Worm (Caenorhabditis elegans) whole organism, midembryonic: ENCODE results near the gene Y51A2A.6.
"Not testable (repeated sequence)": the region's sequence is repeated elsewhere in the genome, so short reads cannot be mapped to it uniquely, and the experiment has no call there.

Source experiments
- T22C8.4 ChIP-seq: fragments of 200-800 bp; sonication (Bioruptor generic); IDR thresholded peaks from 2 replicates; pipeline ENCODE4 v1.3.6; 2022; ENCODE audit warnings: missing genetic modification characterization, missing compliant biosample characterization
- cog-1 ChIP-seq: sonication (generic microtip); optimal IDR thresholded peaks from 2 replicates; lab custom pipeline; 2016; ENCODE audit warnings: missing genetic modification characterization, missing compliant biosample characterization
- flt-1 ChIP-seq: fragments of 200-800 bp; sonication (Bioruptor generic); IDR thresholded peaks from 2 replicates; pipeline ENCODE4 v1.3.6; 2022; ENCODE audit warnings: missing genetic modification characterization, missing compliant biosample characterization
- klf-2 ChIP-seq: fragments of 200-800 bp; sonication (Bioruptor generic); conservative IDR thresholded peaks from 2 replicates; pipeline ENCODE4 v1.3.6; 2022; ENCODE audit warnings: missing genetic modification reagents, missing genetic modification characterization, missing compliant biosample characterization
- med-1 ChIP-seq: sonication (generic microtip); optimal IDR thresholded peaks from 2 replicates; lab custom pipeline; 2017; ENCODE audit warnings: missing genetic modification characterization, mild to moderate bottlenecking, missing compliant biosample characterization, antibody characterized with exemption, missing genetic modification reagents; ENCODE audit not compliant: insufficient read depth
- ref-1 ChIP-seq: fragments of 200-800 bp; sonication (Bioruptor generic); conservative IDR thresholded peaks from 2 replicates; pipeline ENCODE4 v1.3.6; 2022; ENCODE audit warnings: missing genetic modification reagents, missing genetic modification characterization, missing compliant biosample characterization
- tab-1 ChIP-seq: fragments of 200-800 bp; sonication (Bioruptor generic); IDR thresholded peaks from 2 replicates; pipeline ENCODE4 v1.3.6; 2022; ENCODE audit warnings: missing genetic modification characterization, missing compliant biosample characterization
- ztf-23 ChIP-seq: fragments of 200-800 bp; sonication (Bioruptor generic); IDR thresholded peaks from 2 replicates; pipeline ENCODE4 v1.3.6; 2022; ENCODE audit warnings: missing genetic modification reagents, missing genetic modification characterization, missing compliant biosample characterization
- ztf-29 ChIP-seq: fragments of 200-800 bp; sonication (Bioruptor generic); IDR thresholded peaks from 2 replicates; pipeline ENCODE4 v1.3.6; 2022; ENCODE audit warnings: missing genetic modification reagents, missing genetic modification characterization, missing compliant biosample characterization

The Y51A2A.6 gene

DNA sequence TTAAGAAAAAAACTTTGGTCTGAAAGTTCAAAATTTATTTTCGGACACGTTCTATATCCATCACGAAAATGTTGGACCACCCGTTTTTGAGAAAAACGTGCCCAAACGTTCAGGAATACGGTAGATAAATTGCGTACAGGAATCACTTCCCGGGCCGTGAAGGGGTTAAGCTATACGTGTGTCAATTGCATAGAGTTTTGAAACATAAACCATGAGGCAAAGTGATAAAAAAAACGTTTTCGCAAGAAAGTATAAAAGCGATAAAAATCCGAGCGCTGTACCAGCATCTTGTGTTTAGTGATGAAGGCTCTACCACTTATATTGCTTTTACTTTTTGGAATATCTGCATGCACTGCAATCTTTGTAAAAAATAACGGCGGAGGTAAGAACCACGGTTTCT, at the start of gene Y51A2A.6:
Y51A2A.6 (plus strand) TSS at position 301 of the 400 bp plus-strand sequence.
- not testable (repeated sequence) for TF ChIP-seq tab-1 (GFP tag; lab: Robert Waterston, UW); ref-1 (GFP tag; lab: Robert Waterston, UW); cog-1 (tag; lab: Kevin White, UChicago)

DNA sequence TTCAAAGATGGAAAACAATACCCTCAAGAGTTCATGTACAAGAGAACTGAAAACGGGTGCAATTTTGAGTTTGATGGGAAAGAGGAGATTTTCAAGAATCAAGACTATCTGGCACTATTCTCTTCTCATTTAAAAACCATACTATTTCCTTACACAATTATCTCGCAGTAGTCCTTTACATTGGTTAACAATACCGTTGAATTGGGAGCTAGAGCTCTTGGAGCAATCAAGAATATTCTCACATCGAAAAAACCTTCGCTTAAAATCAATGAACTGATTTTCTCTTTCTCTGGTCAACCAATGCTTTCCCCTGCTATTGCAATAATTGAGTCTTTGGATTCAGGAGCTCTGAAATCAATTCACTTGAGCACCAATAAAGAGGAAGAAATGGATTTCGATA, 49.0 kb upstream of the Y51A2A.6 start, which contains the start of gene R10E8.2:
R10E8.2 (plus strand) TSS at position 301 of the 400 bp plus-strand sequence.
- TF ChIP-seq ztf-29 (GFP tag; lab: Robert Waterston, UW) (no peak), ztf-23 (GFP tag; lab: Robert Waterston, UW) (no peak), flt-1 (GFP tag; lab: Robert Waterston, UW) (no peak), T22C8.4 (GFP tag; lab: Robert Waterston, UW) (no peak), ref-1 (GFP tag; lab: Robert Waterston, UW) (no peak), tab-1 (GFP tag; lab: Robert Waterston, UW) (no peak), med-1 (GFP tag; lab: Kevin White, UChicago) (no peak), klf-2 (GFP tag; lab: Robert Waterston, UW) (no peak)

DNA sequence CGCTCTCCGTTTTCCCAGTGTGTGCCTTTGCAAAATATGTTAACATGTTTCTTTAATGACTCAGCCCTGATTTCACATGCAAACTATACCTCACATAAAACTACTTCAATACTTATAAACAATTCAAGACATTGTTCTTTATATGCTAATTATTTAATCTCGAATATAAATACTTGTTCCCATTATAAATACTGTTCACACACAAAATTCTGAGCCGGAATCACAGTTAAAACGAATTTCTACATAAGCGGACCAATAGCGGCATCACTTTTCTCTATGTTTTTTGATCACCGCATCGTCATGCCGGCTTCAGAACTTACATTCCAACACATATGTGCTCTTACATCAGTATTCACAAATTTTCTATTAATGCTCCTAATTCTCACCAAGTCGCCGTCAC, 48.0 kb upstream of the Y51A2A.6 start, which contains the start of gene R10E8.5:
R10E8.5 (plus strand) TSS at position 301 of the 400 bp plus-strand sequence.
- TF ChIP-seq tab-1 (GFP tag; lab: Robert Waterston, UW): no peak
- TF ChIP-seq T22C8.4 (GFP tag; lab: Robert Waterston, UW): no peak
- TF ChIP-seq cog-1 (tag; lab: Kevin White, UChicago): no peak
- TF ChIP-seq ztf-29 (GFP tag; lab: Robert Waterston, UW): no peak
- no peak for TF ChIP-seq klf-2 (GFP tag; lab: Robert Waterston, UW)
- TF ChIP-seq flt-1 (GFP tag; lab: Robert Waterston, UW): no peak
- no peak for TF ChIP-seq med-1 (GFP tag; lab: Kevin White, UChicago)
- no peak for TF ChIP-seq ztf-23 (GFP tag; lab: Robert Waterston, UW)
- TF ChIP-seq ref-1 (GFP tag; lab: Robert Waterston, UW): no peak

DNA sequence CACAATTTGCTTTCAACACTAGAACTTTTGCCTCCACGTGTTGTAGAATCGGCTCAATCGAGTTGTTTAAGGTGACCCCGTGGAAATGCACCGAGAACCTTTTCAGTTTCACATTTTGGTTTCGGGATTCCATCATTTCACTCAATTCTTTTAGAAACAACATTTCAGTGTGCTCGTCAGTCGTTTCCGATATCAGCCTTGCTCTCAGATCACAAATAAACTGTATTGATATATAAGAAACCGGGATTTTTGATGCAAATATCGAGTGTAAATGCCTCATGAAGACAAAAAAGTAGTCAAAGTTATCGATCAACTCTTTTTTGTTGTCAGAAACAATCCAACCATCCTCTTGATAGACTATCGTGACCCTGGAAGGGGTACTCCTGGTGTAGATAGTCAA, 37.0 kb upstream of the Y51A2A.6 start:
- TF ChIP-seq cog-1 (tag; lab: Kevin White, UChicago) (no peak), ztf-29 (GFP tag; lab: Robert Waterston, UW) (no peak), klf-2 (GFP tag; lab: Robert Waterston, UW) (no peak), med-1 (GFP tag; lab: Kevin White, UChicago) (no peak), T22C8.4 (GFP tag; lab: Robert Waterston, UW) (no peak), ztf-23 (GFP tag; lab: Robert Waterston, UW) (no peak), tab-1 (GFP tag; lab: Robert Waterston, UW) (no peak), ref-1 (GFP tag; lab: Robert Waterston, UW) (no peak), flt-1 (GFP tag; lab: Robert Waterston, UW) (no peak)

DNA sequence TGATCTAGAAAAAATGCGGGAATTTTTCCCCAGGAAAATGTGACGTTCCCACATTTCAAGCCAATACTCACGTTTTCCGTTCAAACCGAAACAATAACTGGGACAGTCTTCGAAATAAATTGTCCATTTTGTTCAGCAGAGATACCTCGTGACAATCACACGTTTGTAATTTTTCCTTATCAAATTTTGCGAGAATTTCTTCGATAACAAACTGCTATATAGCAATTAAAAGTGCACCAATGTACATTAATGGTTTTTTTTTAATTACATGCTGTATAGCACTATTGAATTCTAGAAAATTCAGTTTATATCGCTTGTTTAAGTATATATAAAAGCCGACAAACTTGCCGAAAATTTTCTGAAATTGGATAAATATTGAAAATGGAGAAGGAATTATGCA, 36.3 kb upstream of the Y51A2A.6 start, which contains the start of gene R10E8.6:
R10E8.6 (minus strand) TSS at position 154 of the 400 bp plus-strand sequence.
- TF ChIP-seq klf-2 (GFP tag; lab: Robert Waterston, UW): no peak
- no peak for TF ChIP-seq med-1 (GFP tag; lab: Kevin White, UChicago)
- TF ChIP-seq T22C8.4 (GFP tag; lab: Robert Waterston, UW): no peak
- TF ChIP-seq ztf-29 (GFP tag; lab: Robert Waterston, UW): no peak

DNA sequence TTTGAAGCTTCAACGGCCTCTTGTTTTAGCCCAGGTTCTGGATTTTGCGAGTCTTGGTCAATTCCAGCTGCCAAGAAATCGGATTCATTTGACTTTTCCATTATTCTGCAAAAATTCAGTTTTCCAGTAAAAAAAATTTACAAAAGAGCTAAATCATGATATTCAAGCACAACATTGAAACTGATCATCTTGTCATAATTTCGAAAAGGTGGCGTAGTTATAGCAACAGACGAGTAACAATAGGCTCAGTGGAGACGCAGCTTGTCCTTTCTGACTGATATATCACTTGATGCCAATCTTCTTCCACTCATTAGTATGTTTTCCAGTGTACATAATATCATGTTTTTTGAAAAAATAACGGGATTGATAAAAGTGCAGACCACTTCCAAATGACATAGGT, 33.8 kb upstream of the Y51A2A.6 start, which contains the start of gene fbxa-213:
fbxa-213 (minus strand) TSS at position 101 of the 400 bp plus-strand sequence.
- TF ChIP-seq flt-1 (GFP tag; lab: Robert Waterston, UW) (no peak), cog-1 (tag; lab: Kevin White, UChicago) (no peak), med-1 (GFP tag; lab: Kevin White, UChicago) (no peak), ztf-23 (GFP tag; lab: Robert Waterston, UW) (no peak), ztf-29 (GFP tag; lab: Robert Waterston, UW) (no peak), ref-1 (GFP tag; lab: Robert Waterston, UW) (no peak), T22C8.4 (GFP tag; lab: Robert Waterston, UW) (no peak), klf-2 (GFP tag; lab: Robert Waterston, UW) (no peak), tab-1 (GFP tag; lab: Robert Waterston, UW) (no peak)

DNA sequence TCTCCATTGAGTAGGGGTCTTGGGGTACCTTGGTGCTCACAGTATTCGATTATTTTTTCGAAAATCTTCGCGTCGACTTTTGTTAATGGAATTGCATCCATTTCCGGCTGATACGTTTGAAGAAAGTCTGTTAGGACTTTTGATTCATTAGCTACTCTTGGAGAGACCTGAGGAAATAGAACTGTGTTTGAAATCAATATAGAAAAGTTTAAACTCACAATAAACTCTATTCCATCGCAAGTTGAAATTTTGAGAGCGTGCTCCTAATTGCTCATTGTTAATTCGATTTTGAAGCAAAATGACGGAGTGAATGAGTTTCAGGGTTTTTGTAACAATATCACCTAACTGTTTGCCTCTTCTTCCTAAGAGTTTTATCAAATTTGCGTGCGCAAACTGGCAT, 32.6 kb upstream of the Y51A2A.6 start, which contains the start of gene skr-6:
skr-6 (minus strand) TSS at position 101 of the 400 bp plus-strand sequence.
- TF ChIP-seq klf-2 (GFP tag; lab: Robert Waterston, UW) (no peak), ztf-23 (GFP tag; lab: Robert Waterston, UW) (no peak), flt-1 (GFP tag; lab: Robert Waterston, UW) (no peak)

DNA sequence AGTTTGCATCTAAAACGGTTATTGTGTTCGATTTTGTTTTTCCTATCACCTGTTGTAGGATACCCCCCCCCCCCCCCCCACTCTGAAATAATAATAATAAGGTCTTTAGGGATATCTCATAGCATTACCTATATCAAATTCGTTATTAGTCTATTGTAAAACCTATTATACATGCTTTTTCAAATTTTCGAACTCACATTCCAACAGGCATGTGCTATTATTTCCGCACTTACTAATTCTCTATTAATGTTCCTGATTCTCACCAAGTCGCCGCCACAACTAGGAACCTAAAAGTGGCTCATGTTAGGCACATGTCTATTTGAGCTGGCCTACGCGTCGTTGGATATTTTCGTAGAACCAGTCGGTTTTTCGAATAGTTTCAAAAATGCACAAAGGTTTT, 32.1 kb upstream of the Y51A2A.6 start, which contains the start of gene Y37H2C.4:
Y37H2C.4 (plus strand) TSS at position 301 of the 400 bp plus-strand sequence.
- TF ChIP-seq tab-1 (GFP tag; lab: Robert Waterston, UW): no peak
- no peak for TF ChIP-seq T22C8.4 (GFP tag; lab: Robert Waterston, UW)
- no peak for TF ChIP-seq cog-1 (tag; lab: Kevin White, UChicago)
- no peak for TF ChIP-seq flt-1 (GFP tag; lab: Robert Waterston, UW)
- no peak for TF ChIP-seq ztf-29 (GFP tag; lab: Robert Waterston, UW)
- no peak for TF ChIP-seq med-1 (GFP tag; lab: Kevin White, UChicago)

DNA sequence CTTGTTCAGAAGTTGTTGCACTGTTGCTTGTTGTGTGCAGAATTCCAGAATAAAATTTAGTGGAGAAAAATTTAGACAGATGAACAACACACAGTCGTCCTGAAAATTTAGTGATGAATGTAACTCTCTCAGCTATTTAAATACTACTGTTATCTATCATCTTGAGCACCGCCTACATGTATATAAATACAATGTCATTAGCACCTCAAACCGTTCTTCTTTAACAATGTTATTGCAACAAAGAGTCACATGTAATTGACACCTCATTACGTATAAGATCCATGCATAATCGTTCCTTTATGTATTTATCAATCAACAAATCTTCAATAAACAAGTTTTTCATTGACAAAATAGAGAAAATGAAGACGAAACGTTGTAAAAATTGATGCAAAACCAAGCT, 21.7 kb upstream of the Y51A2A.6 start, which contains the start of gene Y51A2A.16:
Y51A2A.16 (minus strand) TSS at position 101 of the 400 bp plus-strand sequence.
- no peak for TF ChIP-seq flt-1 (GFP tag; lab: Robert Waterston, UW)
- no peak for TF ChIP-seq med-1 (GFP tag; lab: Kevin White, UChicago)
